Fruit fly (Drosophila melanogaster): ENCODE results near the gene Stip1.

Gene Stip1

dm6 chr2L:247845-248473, 47.0 kb upstream of the Stip1 start (continued):
- no peak for TF ChIP-seq CrebB (tag; optimal IDR thresholded peaks at IDR 0.05)
- TF ChIP-seq mirr (GFP tag; optimal IDR thresholded peaks at IDR 0.05), result peak; percentile 52
- TF ChIP-seq abd-A (tag; optimal IDR thresholded peaks at IDR 0.05), result peak; percentile 74
- peak; percentile 24 for TF ChIP-seq zfh2 (GFP tag; optimal IDR thresholded peaks at IDR 0.05)
- peak; percentile 56 for TF ChIP-seq Oli (tag; optimal IDR thresholded peaks at IDR 0.05)
- peak; percentile 47 for TF ChIP-seq scrt (GFP tag; optimal IDR thresholded peaks at IDR 0.05)
- no peak for TF ChIP-seq CG1792 (GFP tag; optimal IDR thresholded peaks at IDR 0.05)
- TF ChIP-seq CG15011 (GFP tag; optimal IDR thresholded peaks at IDR 0.05), result peak; percentile 53
- no peak; the same call in 2 of the 3 replicates for TF ChIP-seq Opbp (GFP tag; IDR thresholded peaks at IDR 0.05; ENCODE audit: partially characterized antibody)
- no peak for TF ChIP-seq Sin3A (optimal IDR thresholded peaks at IDR 0.05)
- peak; percentile 19 for TF ChIP-seq Usf (GFP tag; optimal IDR thresholded peaks at IDR 0.05)
- TF ChIP-seq CG9609 (GFP tag; optimal IDR thresholded peaks at IDR 0.05), result peak; percentile 6
- TF ChIP-seq CG11696 (GFP tag; IDR thresholded peaks at IDR 0.05), result no peak
- no peak for TF ChIP-seq CG11247 (GFP tag; IDR thresholded peaks at IDR 0.05)
- TF ChIP-seq Dp (GFP tag; optimal IDR thresholded peaks at IDR 0.05), result no peak
- TF ChIP-seq lmd (GFP tag; IDR thresholded peaks at IDR 0.05), result peak; percentile 55; the same call in 1 of the 2 replicates
- peak; percentile 60 for TF ChIP-seq CG12391 (tag; optimal IDR thresholded peaks at IDR 0.05)
- no peak for TF ChIP-seq kni (GFP tag; optimal IDR thresholded peaks at IDR 0.05)
- TF ChIP-seq hbn (GFP tag; IDR thresholded peaks at IDR 0.05; ENCODE audit: partially characterized antibody), result no peak
- TF ChIP-seq sr (GFP tag; IDR thresholded peaks at IDR 0.05), result no peak
- TF ChIP-seq gcm (GFP tag; optimal IDR thresholded peaks at IDR 0.05), result no peak
- no peak for TF ChIP-seq CG7745 (tag; optimal IDR thresholded peaks at IDR 0.05)
- TF ChIP-seq CG13287 (GFP tag; IDR thresholded peaks at IDR 0.05; ENCODE audit: partially characterized antibody), result 0 out of 2 replicates have a peak, but pooled peaks have one; percentile 7
- peak; percentile 33 for TF ChIP-seq caup (GFP tag; optimal IDR thresholded peaks at IDR 0.05; ENCODE audit: severe bottlenecking)
- no peak for TF ChIP-seq dan (GFP tag; IDR thresholded peaks at IDR 0.05)
- peak; percentile 77 for TF ChIP-seq CG7556 (GFP tag; optimal IDR thresholded peaks at IDR 0.05)
- TF ChIP-seq jing (GFP tag; optimal IDR thresholded peaks at IDR 0.05), result no peak
- TF ChIP-seq Sox100B (GFP tag; optimal IDR thresholded peaks at IDR 0.05), result peak; percentile 50
- TF ChIP-seq klu (GFP tag; IDR thresholded peaks at IDR 0.05), result peak; percentile 42
- TF ChIP-seq CG31365 (tag; optimal IDR thresholded peaks at IDR 0.05), result no peak
- peak; percentile 37 for TF ChIP-seq CG4424 (GFP tag; optimal IDR thresholded peaks at IDR 0.05)
- TF ChIP-seq CG10431 (GFP tag; optimal IDR thresholded peaks at IDR 0.05), result no peak
- TF ChIP-seq CG7357 (GFP tag; IDR thresholded peaks at IDR 0.05), result no peak
- TF ChIP-seq CG12071 (GFP tag; optimal IDR thresholded peaks at IDR 0.05), result peak; percentile 9
- TF ChIP-seq phol (tag; optimal IDR thresholded peaks at IDR 0.05), result peak; percentile 49
- TF ChIP-seq corto (GFP tag; optimal IDR thresholded peaks at IDR 0.05), result peak; percentile 7
- no peak for TF ChIP-seq ash1 (GFP tag; optimal IDR thresholded peaks at IDR 0.05)
- TF ChIP-seq CG2889 (GFP tag; IDR thresholded peaks at IDR 0.05), result no peak
- TF ChIP-seq stwl (tag; optimal IDR thresholded peaks at IDR 0.05), result no peak
- peak; percentile 87 for TF ChIP-seq lab (GFP tag; optimal IDR thresholded peaks at IDR 0.05)
- peak; percentile 33; the same call in 1 of the 2 replicates for TF ChIP-seq Ada2b (GFP tag; IDR thresholded peaks at IDR 0.05)
- TF ChIP-seq prd (optimal IDR thresholded peaks at IDR 0.05), result no peak
- peak; percentile 43 for TF ChIP-seq prd (GFP tag; IDR thresholded peaks at IDR 0.05)
- no peak for TF ChIP-seq Hey (tag; optimal IDR thresholded peaks at IDR 0.05)
- TF ChIP-seq CG8388 (GFP tag; optimal IDR thresholded peaks at IDR 0.05), result peak; percentile 29
- no peak for TF ChIP-seq da (GFP tag; optimal IDR thresholded peaks at IDR 0.05)
- TF ChIP-seq CG31224 (GFP tag; IDR thresholded peaks at IDR 0.05), result 0 out of 2 replicates have a peak, but pooled peaks have one; percentile 10
- TF ChIP-seq D19B (GFP tag; optimal IDR thresholded peaks at IDR 0.05), result peak; percentile 73
- TF ChIP-seq Lim3 (GFP tag; IDR thresholded peaks at IDR 0.05), result no peak
- TF ChIP-seq salm (tag; optimal IDR thresholded peaks at IDR 0.05), result no peak
